Worm (Caenorhabditis elegans) whole organism, L4 larva: ENCODE data around the gene rsp-2.

ENCODE experiments used
- D1046.2 ChIP-seq: fragments of 200-800 bp; sonication (Bioruptor generic); IDR thresholded peaks from 2 replicates; pipeline ENCODE4 v1.3.6; 2022; ENCODE audit warnings: missing genetic modification characterization, missing compliant biosample characterization
- F37D6.2 ChIP-seq: sonication (generic microtip); optimal IDR thresholded peaks from 2 replicates; lab custom pipeline; 2016; ENCODE audit warnings: mild to moderate bottlenecking, missing genetic modification characterization, missing compliant biosample characterization
- F44E2.7 ChIP-seq: fragments of 200-800 bp; sonication (Bioruptor generic); IDR thresholded peaks from 2 replicates; pipeline ENCODE4 v2.1.2; 2022; ENCODE audit warnings: missing genetic modification characterization, missing compliant biosample characterization
- F49E8.2 ChIP-seq: sonication (generic microtip); optimal IDR thresholded peaks from 2 replicates; lab custom pipeline; 2016; ENCODE audit warnings: missing compliant biosample characterization, mild to moderate bottlenecking, missing genetic modification characterization, borderline replicate concordance
- R02D3.7 ChIP-seq: fragments of 150-350 bp; sonication (generic microtip); optimal IDR thresholded peaks from 3 replicates; lab custom pipeline; 2014; ENCODE audit warnings: missing biosample characterization, missing genetic modification characterization
- Y105C5A.15 ChIP-seq: fragments of 200-800 bp; sonication (Bioruptor generic); IDR thresholded peaks from 2 replicates; pipeline ENCODE4 v1.3.6; 2022; ENCODE audit warnings: missing genetic modification characterization, missing compliant biosample characterization
- Y5F2A.4 ChIP-seq: fragments of 200-800 bp; sonication (Bioruptor generic); optimal IDR thresholded peaks from 2 replicates; lab custom pipeline; 2018; ENCODE audit warnings: mild to moderate bottlenecking, missing genetic modification characterization, missing compliant biosample characterization
- Y75B8A.6 ChIP-seq: fragments of 200-800 bp; sonication (Bioruptor generic); IDR thresholded peaks from 2 replicates; pipeline ENCODE4 v1.3.6; 2022; ENCODE audit warnings: missing genetic modification reagents, missing genetic modification characterization, missing compliant biosample characterization
- aha-1 ChIP-seq: fragments of 150-350 bp; peaks from one replicate; lab custom pipeline; 2014; ENCODE audit warnings: missing biosample characterization, missing genetic modification characterization
- aly-2 ChIP-seq: sonication (generic microtip); optimal IDR thresholded peaks from 2 replicates; lab custom pipeline; 2018; ENCODE audit warnings: missing biosample characterization, missing genetic modification characterization
- ceh-20 ChIP-seq: fragments of 200-800 bp; sonication (Bioruptor generic); IDR thresholded peaks from 2 replicates; pipeline ENCODE4 v1.3.6; 2022; ENCODE audit warnings: missing genetic modification reagents, missing genetic modification characterization, missing compliant biosample characterization
- ceh-28 ChIP-seq: fragments of 150-350 bp; optimal IDR thresholded peaks from 2 replicates; lab custom pipeline; 2014; ENCODE audit warnings: missing biosample characterization, missing genetic modification reagents, missing genetic modification characterization
- ceh-32 ChIP-seq: sonication (generic microtip); optimal IDR thresholded peaks from 2 replicates; lab custom pipeline; 2016; ENCODE audit warnings: mild to moderate bottlenecking, missing genetic modification characterization, missing compliant biosample characterization; ENCODE audit not compliant: poor library complexity
- ceh-82 ChIP-seq: sonication (generic microtip); optimal IDR thresholded peaks from 2 replicates; lab custom pipeline; 2017; ENCODE audit warnings: missing biosample characterization, missing genetic modification characterization
- ces-1 ChIP-seq: fragments of 150-350 bp; sonication (generic microtip); optimal IDR thresholded peaks from 4 replicates; lab custom pipeline; 2014; ENCODE audit warnings: missing biosample characterization, missing genetic modification reagents, missing genetic modification characterization
- cey-2 ChIP-seq: sonication (generic microtip); optimal IDR thresholded peaks from 3 replicates; lab custom pipeline; 2017; ENCODE audit warnings: missing genetic modification characterization, mild to moderate bottlenecking, missing compliant biosample characterization, antibody characterized with exemption, borderline replicate concordance; ENCODE audit not compliant: insufficient read depth
- daf-8 ChIP-seq: fragments of 200-800 bp; sonication (Bioruptor generic); IDR thresholded peaks from 2 replicates; pipeline ENCODE4 v1.3.6; 2022; ENCODE audit warnings: missing genetic modification characterization, missing compliant biosample characterization
- dmd-6 ChIP-seq: fragments of 200-800 bp; sonication (Bioruptor generic); IDR thresholded peaks from 2 replicates; pipeline ENCODE4 v1.3.6; 2022; ENCODE audit warnings: missing genetic modification reagents, missing genetic modification characterization, missing compliant biosample characterization
- dmd-9 ChIP-seq: fragments of 200-800 bp; sonication (Bioruptor generic); IDR thresholded peaks from 2 replicates; pipeline ENCODE4 v1.3.6; 2022; ENCODE audit warnings: missing genetic modification reagents, missing genetic modification characterization, missing compliant biosample characterization
- egl-27 ChIP-seq: sonication (generic microtip); optimal IDR thresholded peaks from 3 replicates; lab custom pipeline; 2017; ENCODE audit warnings: missing biosample characterization, missing genetic modification reagents, missing genetic modification characterization
- fkh-10 ChIP-seq: fragments of 150-350 bp; optimal IDR thresholded peaks from 2 replicates; lab custom pipeline; 2014; ENCODE audit warnings: missing biosample characterization, missing genetic modification reagents, missing genetic modification characterization
- gei-8 ChIP-seq: fragments of 200-800 bp; sonication (Bioruptor generic); optimal IDR thresholded peaks from 2 replicates; lab custom pipeline; 2018; ENCODE audit warnings: mild to moderate bottlenecking, missing genetic modification characterization, missing compliant biosample characterization
- hlh-11 ChIP-seq: fragments of 200-800 bp; sonication (Bioruptor generic); optimal IDR thresholded peaks from 2 replicates; lab custom pipeline; 2018; ENCODE audit warnings: mild to moderate bottlenecking, missing genetic modification characterization, missing compliant biosample characterization
- jun-1 ChIP-seq: fragments of 150-350 bp; optimal IDR thresholded peaks from 2 replicates; lab custom pipeline; 2014; ENCODE audit warnings: missing biosample characterization, missing genetic modification reagents, missing genetic modification characterization
- lim-7 ChIP-seq: fragments of 200-800 bp; sonication (Bioruptor generic); IDR thresholded peaks from 2 replicates; pipeline ENCODE4 v1.3.6; 2022; ENCODE audit warnings: missing genetic modification characterization, missing compliant biosample characterization
- lin-1 ChIP-seq: fragments of 200-800 bp; sonication (Bioruptor generic); IDR thresholded peaks from 2 replicates; pipeline ENCODE4 v1.3.6; 2022; ENCODE audit warnings: missing genetic modification reagents, missing genetic modification characterization, missing compliant biosample characterization
- lin-13 ChIP-seq: fragments of 150-350 bp; optimal IDR thresholded peaks from 2 replicates; lab custom pipeline; 2014; ENCODE audit warnings: missing biosample characterization, missing genetic modification reagents, missing genetic modification characterization
- lin-15B ChIP-seq: fragments of 150-350 bp; sonication (generic microtip); optimal IDR thresholded peaks from 3 replicates; lab custom pipeline; 2014; ENCODE audit warnings: missing biosample characterization, missing genetic modification characterization
- lin-29 ChIP-seq: fragments of 200-800 bp; sonication (Bioruptor generic); IDR thresholded peaks from 2 replicates; pipeline ENCODE4 v1.3.6; 2022; ENCODE audit warnings: missing genetic modification reagents, missing genetic modification characterization, missing compliant biosample characterization
- lir-3 ChIP-seq: sonication (generic microtip); optimal IDR thresholded peaks from 2 replicates; lab custom pipeline; 2016; ENCODE audit warnings: mild to moderate bottlenecking, missing genetic modification characterization, missing compliant biosample characterization
- lsy-2 ChIP-seq, 2 experiments: fragments of 150-350 bp in 1 of 2; sonication (generic microtip) in 1 of 2; optimal IDR thresholded peaks; 2 replicates each; lab custom pipeline; 2014 to 2017; ENCODE audit warnings: missing biosample characterization in 2 of 2, missing genetic modification characterization in 2 of 2
- madf-5 ChIP-seq, 2 experiments: fragments of 200-800 bp; sonication (Bioruptor generic); IDR thresholded peaks; 2 replicates each; pipeline ENCODE4 v1.3.6; 2022; ENCODE audit warnings: missing compliant biosample characterization in 2 of 2, missing genetic modification characterization in 2 of 2
- mdt-29 ChIP-seq: fragments of 200-800 bp; sonication (Bioruptor generic); IDR thresholded peaks from 2 replicates; pipeline ENCODE4 v1.3.6; 2022; ENCODE audit warnings: missing genetic modification reagents, missing genetic modification characterization, missing compliant biosample characterization
- mep-1 ChIP-seq: fragments of 150-350 bp; sonication (generic microtip); optimal IDR thresholded peaks from 3 replicates; lab custom pipeline; 2014; ENCODE audit warnings: missing biosample characterization, missing genetic modification characterization
- mes-2 ChIP-seq: sonication (generic microtip); optimal IDR thresholded peaks from 2 replicates; lab custom pipeline; 2016; ENCODE audit warnings: missing genotype, mild to moderate bottlenecking, missing genetic modification characterization, missing compliant biosample characterization; ENCODE audit not compliant: poor library complexity, severe bottlenecking
- nhr-102 ChIP-seq: sonication (generic microtip); optimal IDR thresholded peaks from 2 replicates; lab custom pipeline; 2016; ENCODE audit warnings: mild to moderate bottlenecking, missing genetic modification characterization, moderate library complexity, missing compliant biosample characterization
- nhr-111 ChIP-seq: fragments of 200-800 bp; sonication (Bioruptor generic); optimal IDR thresholded peaks from 2 replicates; lab custom pipeline; 2018; ENCODE audit warnings: mild to moderate bottlenecking, missing genetic modification characterization, missing compliant biosample characterization
- nhr-25 ChIP-seq: sonication (generic microtip); optimal IDR thresholded peaks from 2 replicates; lab custom pipeline; 2017; ENCODE audit warnings: missing genetic modification characterization, mild to moderate bottlenecking, missing compliant biosample characterization, antibody characterized with exemption, moderate library complexity, borderline replicate concordance; ENCODE audit not compliant: insufficient read depth
- nhr-76 ChIP-seq: fragments of 150-350 bp; optimal IDR thresholded peaks from 2 replicates; lab custom pipeline; 2014; ENCODE audit warnings: missing biosample characterization, missing genetic modification characterization
- pqm-1 ChIP-seq: sonication (generic microtip); optimal IDR thresholded peaks from 2 replicates; lab custom pipeline; 2017; ENCODE audit warnings: missing biosample characterization, missing genetic modification characterization
- set-16 ChIP-seq: fragments of 200-800 bp; sonication (Bioruptor generic); IDR thresholded peaks from 2 replicates; pipeline ENCODE4 v1.3.6; 2022; ENCODE audit warnings: missing genetic modification reagents, missing genetic modification characterization, missing compliant biosample characterization
- spr-1 ChIP-seq: sonication (generic microtip); optimal IDR thresholded peaks from 2 replicates; lab custom pipeline; 2016; ENCODE audit warnings: mild to moderate bottlenecking, missing genetic modification characterization, missing compliant biosample characterization
- spr-3 ChIP-seq: fragments of 200-800 bp; sonication (Bioruptor generic); optimal IDR thresholded peaks from 2 replicates; lab custom pipeline; 2018; ENCODE audit warnings: mild to moderate bottlenecking, missing genetic modification characterization, missing compliant biosample characterization
- tag-97 ChIP-seq: fragments of 200-800 bp; sonication (Bioruptor generic); IDR thresholded peaks from 2 replicates; pipeline ENCODE4 v1.3.6; 2022; ENCODE audit warnings: missing genetic modification characterization, missing compliant biosample characterization
- tra-1 ChIP-seq: fragments of 200-800 bp; sonication (Bioruptor generic); IDR thresholded peaks from 2 replicates; pipeline ENCODE4 v1.3.6; 2022; ENCODE audit warnings: missing genetic modification reagents, missing genetic modification characterization, missing compliant biosample characterization
- unc-130 ChIP-seq: sonication (generic microtip); optimal IDR thresholded peaks from 2 replicates; lab custom pipeline; 2016; ENCODE audit warnings: missing genetic modification reagents, missing genetic modification characterization, missing compliant biosample characterization
- unc-39 ChIP-seq: sonication (generic microtip); optimal IDR thresholded peaks from 2 replicates; lab custom pipeline; 2017; ENCODE audit warnings: missing biosample characterization, missing genetic modification characterization
- unc-62 ChIP-seq, 3 experiments: fragments of 150-350 bp in 1 of 3; sonication (generic microtip); optimal IDR thresholded peaks in 2 of 3; peaks in 1 of 3; 1 replicate in 1 of 3; 2 replicates in 2 of 3; lab custom pipeline; 2014 to 2017; ENCODE audit warnings: missing biosample characterization in 3 of 3, missing genetic modification characterization in 3 of 3, missing genetic modification reagents in 3 of 3, missing genotype in 1 of 3
- zag-1 ChIP-seq: fragments of 150-350 bp; optimal IDR thresholded peaks from 2 replicates; lab custom pipeline; 2014; ENCODE audit warnings: missing biosample characterization, missing genetic modification characterization
- zfp-2 ChIP-seq: sonication (generic microtip); optimal IDR thresholded peaks from 2 replicates; lab custom pipeline; 2016; ENCODE audit warnings: mild to moderate bottlenecking, missing genetic modification characterization, missing compliant biosample characterization
- zip-11 ChIP-seq: fragments of 200-800 bp; sonication (Bioruptor generic); IDR thresholded peaks from 2 replicates; pipeline ENCODE4 v1.3.6; 2022; ENCODE audit warnings: missing genetic modification characterization, missing compliant biosample characterization

rsp-2 gene

ce11 chrII:11453025-11453424 lies 270 bp upstream of the rsp-2 start, which contains the start of gene rsp-1 (continued):
- TF ChIP-seq spr-3 (GFP tag; lab: Kevin White, UChicago) (peak; percentile 49), D1046.2 (no peak), daf-8 (GFP tag; lab: Robert Waterston, UW) (no peak), madf-5 (GFP tag; IDR thresholded peaks at IDR 0.05; lab: Robert Waterston, UW) (no peak), mep-1 (tag; lab: Kevin White, UChicago) (peak; percentile 95), aha-1 (tag; lab: Kevin White, UChicago) (peak; percentile 96), mes-2 (tag; lab: Kevin White, UChicago) (peak; percentile 95), nhr-102 (tag; lab: Kevin White, UChicago) (peak; percentile 87), nhr-111 (GFP tag; lab: Kevin White, UChicago) (no peak), spr-1 (tag; lab: Kevin White, UChicago) (peak; percentile 80), tag-97 (GFP tag; lab: Robert Waterston, UW) (no peak), Y105C5A.15 (GFP tag; lab: Robert Waterston, UW) (no peak), egl-27 (tag; lab: Kevin White, UChicago) (no peak), Y75B8A.6 (GFP tag; lab: Robert Waterston, UW) (no peak), ceh-28 (tag; lab: Kevin White, UChicago) (peak; percentile 48), nhr-25 (tag; lab: Kevin White, UChicago) (peak; percentile 75), aly-2 (tag; lab: Kevin White, UChicago) (no peak), set-16 (GFP tag; lab: Robert Waterston, UW) (0 out of 2 replicates have a peak, but pooled peaks have one; percentile 7), jun-1 (tag; lab: Kevin White, UChicago) (peak; percentile 72), unc-130 (peak; percentile 44), pqm-1 (tag; lab: Kevin White, UChicago) (peak; percentile 41), dmd-6 (peak; percentile 87), ceh-20 (peak; percentile 76), lir-3 (no peak), mdt-29 (GFP tag; lab: Robert Waterston, UW) (0 out of 2 replicates have a peak, but pooled peaks have one; percentile 11), F44E2.7 (GFP tag; lab: Robert Waterston, UW) (0 out of 2 replicates have a peak, but pooled peaks have one; percentile 49), zfp-2 (tag; lab: Kevin White, UChicago) (peak; percentile 54), cey-2 (tag; lab: Kevin White, UChicago) (no peak), ceh-82 (tag; lab: Kevin White, UChicago) (no peak), nhr-76 (no peak), lin-15B (no peak), lsy-2 (tag; optimal IDR thresholded peaks at IDR 0.05; lab: Kevin White, UChicago) (peak; percentile 74 to 94), F37D6.2 (peak; percentile 78), Y5F2A.4 (GFP tag; lab: Kevin White, UChicago) (no peak), hlh-11 (peak; percentile 91), lim-7 (GFP tag; lab: Robert Waterston, UW) (no peak), gei-8 (GFP tag; lab: Kevin White, UChicago) (no peak), F49E8.2 (tag; lab: Kevin White, UChicago) (peak; percentile 34), fkh-10 (peak; percentile 60), unc-39 (tag; lab: Kevin White, UChicago) (no peak), lin-1 (GFP tag; lab: Robert Waterston, UW) (peak; percentile 80), ceh-32 (tag; lab: Kevin White, UChicago) (no peak), R02D3.7 (tag; lab: Kevin White, UChicago) (no peak), unc-62 (GFP tag; optimal IDR thresholded peaks at IDR 0.05 in 1 of 2; lab: Kevin White, UChicago) (peak in 1 of 2 experiments; percentile 99), unc-62 (tag; optimal IDR thresholded peaks at IDR 0.05; lab: Kevin White, UChicago) (no peak), zag-1 (tag; lab: Kevin White, UChicago) (no peak), ces-1 (no peak), dmd-9 (GFP tag; lab: Robert Waterston, UW) (peak; percentile 83), zip-11 (no peak), lin-29 (GFP tag; lab: Robert Waterston, UW) (peak; percentile 64; the same call in 1 of the 2 replicates), tra-1 (GFP tag; lab: Robert Waterston, UW) (peak; percentile 81), lin-13 (GFP tag; lab: Kevin White, UChicago) (peak; percentile 93)
